Worm (Caenorhabditis elegans) whole organism, young adult: ENCODE data around the gene atg-3.

Experiments
- B0019.2 ChIP-seq: fragments of 200-800 bp; sonication (Bioruptor generic); conservative IDR thresholded peaks from 2 replicates; pipeline ENCODE4 v1.3.6; 2022; ENCODE audit warnings: missing genetic modification reagents, missing genetic modification characterization, missing compliant biosample characterization
- F10E7.11 ChIP-seq: sonication (generic microtip); optimal IDR thresholded peaks from 2 replicates; lab custom pipeline; 2017; ENCODE audit warnings: mild to moderate bottlenecking, missing genetic modification characterization, moderate library complexity, missing compliant biosample characterization
- F57C9.4 ChIP-seq: sonication (generic microtip); optimal IDR thresholded peaks from 2 replicates; lab custom pipeline; 2017; ENCODE audit warnings: mild to moderate bottlenecking, missing genetic modification characterization, missing compliant biosample characterization
- K11D2.4 ChIP-seq: fragments of 200-800 bp; sonication (Bioruptor generic); IDR thresholded peaks from 2 replicates; pipeline ENCODE4 v1.3.6; 2022; ENCODE audit warnings: missing genetic modification reagents, missing genetic modification characterization, missing compliant biosample characterization
- K12H6.12 ChIP-seq: fragments of 200-800 bp; sonication (Bioruptor generic); optimal IDR thresholded peaks from 2 replicates; lab custom pipeline; 2018; ENCODE audit warnings: mild to moderate bottlenecking, missing genetic modification characterization, missing compliant biosample characterization
- T07F8.4 ChIP-seq: sonication (generic microtip); optimal IDR thresholded peaks from 2 replicates; lab custom pipeline; 2016; ENCODE audit warnings: mild to moderate bottlenecking, missing genetic modification characterization, moderate library complexity, missing compliant biosample characterization
- Y53G8AR.9 ChIP-seq: fragments of 200-800 bp; sonication (Bioruptor generic); conservative IDR thresholded peaks from 2 replicates; pipeline ENCODE4 v1.3.6; 2022; ENCODE audit warnings: missing genetic modification reagents, missing genetic modification characterization, missing compliant biosample characterization
- Y67H2A.10 ChIP-seq: fragments of 200-800 bp; sonication (Bioruptor generic); conservative IDR thresholded peaks from 2 replicates; pipeline ENCODE4 v1.3.6; 2022; ENCODE audit warnings: missing genetic modification reagents, missing genetic modification characterization, missing compliant biosample characterization
- ama-1 ChIP-seq, 3 experiments: fragments of 150-350 bp in 1 of 3; sonication (generic microtip) in 2 of 3; optimal IDR thresholded peaks; 2 replicates each; lab custom pipeline; 2014 to 2018; ENCODE audit warnings: missing biosample characterization in 2 of 3, missing genetic modification characterization in 2 of 3, missing genetic modification reagents in 2 of 3
- aptf-2 ChIP-seq: fragments of 200-800 bp; sonication (Bioruptor generic); conservative IDR thresholded peaks from 2 replicates; pipeline ENCODE4 v1.3.6; 2022; ENCODE audit warnings: missing genetic modification reagents, missing genetic modification characterization, missing compliant biosample characterization
- attf-6 ChIP-seq: fragments of 200-800 bp; sonication (Bioruptor generic); IDR thresholded peaks from 2 replicates; pipeline ENCODE4 v1.3.6; 2022; ENCODE audit warnings: missing genetic modification reagents, missing genetic modification characterization, missing compliant biosample characterization
- bed-1 ChIP-seq: fragments of 200-800 bp; sonication (Bioruptor generic); IDR thresholded peaks from 2 replicates; pipeline ENCODE4 v1.3.6; 2022; ENCODE audit warnings: missing genetic modification reagents, missing genetic modification characterization, missing compliant biosample characterization
- ccch-3 ChIP-seq: fragments of 200-800 bp; sonication (Bioruptor generic); optimal IDR thresholded peaks from 2 replicates; lab custom pipeline; 2018; ENCODE audit warnings: mild to moderate bottlenecking, missing genetic modification characterization, missing compliant biosample characterization
- ceh-100 ChIP-seq: fragments of 200-800 bp; sonication (Bioruptor generic); IDR thresholded peaks from 2 replicates; pipeline ENCODE4 v1.3.6; 2022; ENCODE audit warnings: missing genetic modification reagents, missing genetic modification characterization, missing compliant biosample characterization
- ceh-27 ChIP-seq: fragments of 200-800 bp; sonication (Bioruptor generic); optimal IDR thresholded peaks from 2 replicates; lab custom pipeline; 2018; ENCODE audit warnings: mild to moderate bottlenecking, missing genetic modification characterization, moderate library complexity, missing compliant biosample characterization
- die-1 ChIP-seq: sonication (generic microtip); optimal IDR thresholded peaks from 2 replicates; lab custom pipeline; 2016; ENCODE audit warnings: missing genotype, mild to moderate bottlenecking, missing genetic modification characterization, missing compliant biosample characterization
- dpff-1 ChIP-seq: sonication (generic microtip); optimal IDR thresholded peaks from 2 replicates; lab custom pipeline; 2017; ENCODE audit warnings: mild to moderate bottlenecking, missing genetic modification characterization, missing compliant biosample characterization
- efl-1 ChIP-seq: fragments of 150-350 bp; optimal IDR thresholded peaks from 2 replicates; lab custom pipeline; 2014; ENCODE audit warnings: missing biosample characterization, missing genetic modification reagents, missing genetic modification characterization
- egl-18 ChIP-seq: fragments of 200-800 bp; sonication (Bioruptor generic); IDR thresholded peaks from 2 replicates; pipeline ENCODE4 v1.3.6; 2022; ENCODE audit warnings: missing genetic modification reagents, missing genetic modification characterization, missing compliant biosample characterization
- egl-44 ChIP-seq: fragments of 200-800 bp; sonication (Bioruptor generic); IDR thresholded peaks from 2 replicates; pipeline ENCODE4 v1.3.6; 2022; ENCODE audit warnings: missing genetic modification reagents, missing genetic modification characterization, missing compliant biosample characterization
- gei-17 ChIP-seq: fragments of 200-800 bp; sonication (Bioruptor generic); optimal IDR thresholded peaks from 2 replicates; lab custom pipeline; 2018; ENCODE audit warnings: mild to moderate bottlenecking, missing genetic modification characterization, missing compliant biosample characterization
- hlh-12 ChIP-seq: sonication (generic microtip); optimal IDR thresholded peaks from 2 replicates; lab custom pipeline; 2016; ENCODE audit warnings: missing genetic modification characterization, missing compliant biosample characterization
- hrde-1 ChIP-seq: sonication (generic microtip); optimal IDR thresholded peaks from 2 replicates; lab custom pipeline; 2016; ENCODE audit warnings: missing genetic modification characterization, mild to moderate bottlenecking, missing compliant biosample characterization, moderate library complexity, missing genotype, missing genetic modification reagents, borderline replicate concordance
- let-526 ChIP-seq: fragments of 200-800 bp; sonication (Bioruptor generic); IDR thresholded peaks from 2 replicates; pipeline ENCODE4 v1.3.6; 2022; ENCODE audit warnings: missing genetic modification reagents, missing genetic modification characterization, missing compliant biosample characterization
- let-607 ChIP-seq, 2 experiments: fragments of 200-800 bp in 1 of 2; sonication (Bioruptor generic) in 1 of 2; sonication (generic microtip) in 1 of 2; optimal IDR thresholded peaks; 2 replicates each; lab custom pipeline; 2016 to 2018; ENCODE audit warnings: mild to moderate bottlenecking in 2 of 2, missing compliant biosample characterization in 2 of 2, missing genetic modification characterization in 2 of 2, moderate library complexity in 2 of 2, missing genotype in 1 of 2
- lin-26 ChIP-seq: fragments of 200-800 bp; sonication (Bioruptor generic); IDR thresholded peaks from 2 replicates; pipeline ENCODE4 v1.3.6; 2022; ENCODE audit warnings: missing genetic modification reagents, missing genetic modification characterization, missing compliant biosample characterization
- lin-54 ChIP-seq: fragments of 200-800 bp; sonication (Bioruptor generic); optimal IDR thresholded peaks from 2 replicates; lab custom pipeline; 2018; ENCODE audit warnings: mild to moderate bottlenecking, missing genetic modification characterization, missing compliant biosample characterization
- lsy-27 ChIP-seq: sonication (generic microtip); optimal IDR thresholded peaks from 2 replicates; lab custom pipeline; 2017; ENCODE audit warnings: missing genetic modification characterization, mild to moderate bottlenecking, missing compliant biosample characterization, antibody characterized with exemption, missing genotype, borderline replicate concordance; ENCODE audit not compliant: insufficient read depth
- madf-10 ChIP-seq: sonication (generic microtip); optimal IDR thresholded peaks from 2 replicates; lab custom pipeline; 2016; ENCODE audit warnings: mild to moderate bottlenecking, missing genetic modification characterization, missing compliant biosample characterization
- madf-6 ChIP-seq: fragments of 200-800 bp; sonication (Bioruptor generic); IDR thresholded peaks from 2 replicates; pipeline ENCODE4 v1.3.6; 2022; ENCODE audit warnings: missing genetic modification reagents, missing genetic modification characterization, missing compliant biosample characterization
- nfya-1 ChIP-seq: sonication (generic microtip); optimal IDR thresholded peaks from 2 replicates; lab custom pipeline; 2017; ENCODE audit warnings: antibody characterized with exemption, missing compliant biosample characterization, missing genetic modification characterization, borderline replicate concordance; ENCODE audit not compliant: insufficient read depth
- nhr-120 ChIP-seq: fragments of 200-800 bp; sonication (Bioruptor generic); IDR thresholded peaks from 2 replicates; pipeline ENCODE4 v1.3.6; 2022; ENCODE audit warnings: missing genetic modification characterization, missing compliant biosample characterization
- nhr-179 ChIP-seq: sonication (generic microtip); optimal IDR thresholded peaks from 2 replicates; lab custom pipeline; 2016; ENCODE audit warnings: mild to moderate bottlenecking, missing genetic modification characterization, missing compliant biosample characterization
- nhr-90 ChIP-seq: sonication (generic microtip); optimal IDR thresholded peaks from 2 replicates; lab custom pipeline; 2016; ENCODE audit warnings: missing genotype, mild to moderate bottlenecking, missing genetic modification characterization, missing compliant biosample characterization
- pbrm-1 ChIP-seq: fragments of 200-800 bp; sonication (Bioruptor generic); IDR thresholded peaks from 2 replicates; pipeline ENCODE4 v1.3.6; 2022; ENCODE audit warnings: missing genetic modification reagents, missing genetic modification characterization, missing compliant biosample characterization
- rcor-1 ChIP-seq: fragments of 200-800 bp; sonication (Bioruptor generic); IDR thresholded peaks from 2 replicates; pipeline ENCODE4 v1.3.6; 2022; ENCODE audit warnings: missing genetic modification reagents, missing genetic modification characterization, missing compliant biosample characterization
- rpc-1 ChIP-seq, 2 experiments: fragments of 150-350 bp in 1 of 2; sonication (generic microtip) in 1 of 2; optimal IDR thresholded peaks; 2 replicates each; lab custom pipeline; 2014 to 2018; ENCODE audit warnings: missing biosample characterization in 1 of 2, missing genetic modification characterization in 1 of 2, missing genetic modification reagents in 1 of 2, missing genotype in 1 of 2
- sdz-38 ChIP-seq: sonication (generic microtip); optimal IDR thresholded peaks from 2 replicates; lab custom pipeline; 2016; ENCODE audit warnings: missing genotype, missing genetic modification characterization, missing compliant biosample characterization
- snpc-1.1 ChIP-seq: sonication (generic microtip); optimal IDR thresholded peaks from 2 replicates; lab custom pipeline; 2017; ENCODE audit warnings: missing genetic modification characterization, mild to moderate bottlenecking, missing compliant biosample characterization, antibody characterized with exemption, moderate library complexity, missing genotype, missing genetic modification reagents; ENCODE audit not compliant: insufficient read depth
- snpc-4 ChIP-seq, 5 experiments: fragments of 150-350 bp in 1 of 5; sonication (generic microtip) in 4 of 5; optimal IDR thresholded peaks; 2 replicates each; lab custom pipeline; 2014 to 2018; ENCODE audit warnings: missing genetic modification characterization in 5 of 5, missing biosample characterization in 3 of 5, antibody characterized with exemption in 2 of 5, mild to moderate bottlenecking in 2 of 5, missing compliant biosample characterization in 2 of 5, missing genotype in 2 of 5, moderate library complexity in 2 of 5, missing genetic modification reagents in 1 of 5
- somi-1 ChIP-seq: fragments of 200-800 bp; sonication (Bioruptor generic); optimal IDR thresholded peaks from 2 replicates; lab custom pipeline; 2018; ENCODE audit warnings: mild to moderate bottlenecking, missing genetic modification characterization, missing compliant biosample characterization
- tbp1 ChIP-seq: fragments of 200-800 bp; sonication (Bioruptor generic); optimal IDR thresholded peaks from 2 replicates; lab custom pipeline; 2018; ENCODE audit warnings: mild to moderate bottlenecking, missing genetic modification characterization, missing compliant biosample characterization
- ztf-22 ChIP-seq: fragments of 200-800 bp; sonication (Bioruptor generic); optimal IDR thresholded peaks from 2 replicates; lab custom pipeline; 2018; ENCODE audit warnings: mild to moderate bottlenecking, missing genetic modification characterization, moderate library complexity, missing compliant biosample characterization
- ztf-25 ChIP-seq: fragments of 200-800 bp; sonication (Bioruptor generic); IDR thresholded peaks from 2 replicates; pipeline ENCODE4 v1.3.6; 2022; ENCODE audit warnings: missing genetic modification reagents, missing genetic modification characterization, missing compliant biosample characterization
- ztf-28 ChIP-seq: fragments of 200-800 bp; sonication (Bioruptor generic); IDR thresholded peaks from 2 replicates; pipeline ENCODE4 v1.3.6; 2022; ENCODE audit warnings: missing genetic modification reagents, missing genetic modification characterization, missing compliant biosample characterization
- ztf-6 ChIP-seq: fragments of 200-800 bp; sonication (Bioruptor generic); IDR thresholded peaks from 2 replicates; pipeline ENCODE4 v1.3.6; 2022; ENCODE audit warnings: missing genetic modification reagents, missing genetic modification characterization, missing compliant biosample characterization

The atg-3 gene

DNA sequence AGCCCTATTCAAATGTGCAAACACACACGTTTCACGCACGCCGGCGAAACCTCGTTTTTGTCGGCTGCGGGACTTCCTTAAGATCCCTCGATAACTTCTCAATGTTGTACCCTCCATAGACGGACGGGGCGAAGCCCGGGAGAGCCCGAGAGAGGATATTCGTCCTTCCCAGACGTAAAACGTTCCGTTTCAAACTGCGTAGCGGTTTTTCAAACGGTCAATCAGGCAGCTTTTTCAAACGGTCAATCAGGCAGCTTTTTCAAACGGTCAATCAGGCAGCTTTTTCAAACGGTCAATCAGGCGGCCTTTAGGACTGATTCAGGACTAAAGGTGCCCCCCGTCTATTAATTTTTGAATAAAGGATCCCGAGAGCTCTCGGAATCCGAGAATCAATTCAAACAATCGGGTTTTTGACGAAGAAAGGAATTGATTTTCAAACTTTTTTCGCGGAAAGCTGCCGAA lies 19.1 kb upstream of the atg-3 start (continued):
- TF ChIP-seq ztf-22 (GFP tag; lab: Kevin White, UChicago) = no peak
- peak; percentile 84 for TF ChIP-seq rcor-1 (GFP tag; lab: Robert Waterston, UW)
- TF ChIP-seq somi-1 = peak; percentile 50
- peak; percentile 85 for TF ChIP-seq ama-1 (optimal IDR thresholded peaks at IDR 0.05; lab: Kevin White, UChicago)
- TF ChIP-seq ama-1 (GFP tag; optimal IDR thresholded peaks at IDR 0.05; lab: Kevin White, UChicago) = peak in 1 of 2 experiments; percentile 91
- peak; percentile 37 for TF ChIP-seq K12H6.12 (tag; lab: Kevin White, UChicago)
- TF ChIP-seq Y53G8AR.9 (GFP tag; lab: Robert Waterston, UW) = peak; percentile 41; the same call in 1 of the 2 replicates
- no peak for TF ChIP-seq nhr-120 (GFP tag; lab: Robert Waterston, UW)
- peak; percentile 93 for TF ChIP-seq lin-26 (GFP tag; lab: Robert Waterston, UW)
- no peak for TF ChIP-seq madf-10 (tag; lab: Kevin White, UChicago)
- TF ChIP-seq T07F8.4 (tag; lab: Kevin White, UChicago) = peak; percentile 41
- TF ChIP-seq aptf-2 (GFP tag; lab: Robert Waterston, UW) = peak; percentile 87
- TF ChIP-seq hlh-12 (tag; lab: Kevin White, UChicago) = peak; percentile 6
- TF ChIP-seq F57C9.4 (tag; lab: Kevin White, UChicago) = no peak
- peak; percentile 98 for TF ChIP-seq snpc-1.1 (tag; lab: Kevin White, UChicago)
- no peak for TF ChIP-seq egl-18 (GFP tag; lab: Robert Waterston, UW)
- peak; percentile 96 for TF ChIP-seq attf-6 (GFP tag; lab: Robert Waterston, UW)
- TF ChIP-seq K11D2.4 (GFP tag; lab: Robert Waterston, UW) = no peak
- TF ChIP-seq nhr-90 = peak; percentile 56
- no peak; the same call in 1 of the 2 replicates for TF ChIP-seq Y67H2A.10
- TF ChIP-seq ztf-25 (GFP tag; lab: Robert Waterston, UW) = no peak
- TF ChIP-seq nfya-1 (tag; lab: Kevin White, UChicago) = no peak
- peak; percentile 49 for TF ChIP-seq lsy-27 (tag; lab: Kevin White, UChicago)
- peak; percentile 72 for TF ChIP-seq ceh-100
- TF ChIP-seq ztf-28 (GFP tag; lab: Robert Waterston, UW) = peak; percentile 92
- TF ChIP-seq hrde-1 (tag; lab: Kevin White, UChicago) = peak; percentile 91
- TF ChIP-seq madf-6 (GFP tag; lab: Robert Waterston, UW) = peak; percentile 89
- TF ChIP-seq sdz-38 = no peak
- TF ChIP-seq die-1 (tag; lab: Kevin White, UChicago) = peak; percentile 71
- TF ChIP-seq nhr-179 = no peak
- TF ChIP-seq B0019.2 (GFP tag; lab: Robert Waterston, UW) = peak; percentile 76
- no peak for TF ChIP-seq F10E7.11 (tag; lab: Kevin White, UChicago)
- 0 out of 2 replicates have a peak, but pooled peaks have one; percentile 54 for TF ChIP-seq bed-1 (GFP tag; lab: Robert Waterston, UW)
- TF ChIP-seq gei-17 (GFP tag; lab: Kevin White, UChicago) = no peak
- no peak for TF ChIP-seq ccch-3
- no peak for TF ChIP-seq ceh-27
- TF ChIP-seq tbp1 (GFP tag; lab: Kevin White, UChicago) = peak; percentile 80
- peak; percentile 89 for TF ChIP-seq lin-54 (GFP tag; lab: Kevin White, UChicago)
- peak; percentile 64; the same call in 1 of the 2 replicates for TF ChIP-seq egl-44 (GFP tag; lab: Robert Waterston, UW)
- peak; percentile 96 for TF ChIP-seq pbrm-1 (GFP tag; lab: Robert Waterston, UW)
- TF ChIP-seq ztf-6 (GFP tag; lab: Robert Waterston, UW) = no peak
- TF ChIP-seq dpff-1 (tag; lab: Kevin White, UChicago) = peak; percentile 83
- no peak for TF ChIP-seq let-526 (GFP tag; lab: Robert Waterston, UW)
- peak in 1 of 2 experiments; percentile 45 for TF ChIP-seq let-607 (tag; optimal IDR thresholded peaks at IDR 0.05; lab: Kevin White, UChicago)
- TF ChIP-seq rpc-1 (optimal IDR thresholded peaks at IDR 0.05; lab: Kevin White, UChicago) = no peak
- peak; percentile 5 for TF ChIP-seq rpc-1 (tag; optimal IDR thresholded peaks at IDR 0.05; lab: Kevin White, UChicago)
- TF ChIP-seq snpc-4 (GFP tag; optimal IDR thresholded peaks at IDR 0.05; lab: Kevin White, UChicago) = peak; percentile 97
- TF ChIP-seq snpc-4 (tag; optimal IDR thresholded peaks at IDR 0.05; lab: Kevin White, UChicago) = peak; percentile 97 to 99 (median 98)
- TF ChIP-seq efl-1 (GFP tag; lab: Kevin White, UChicago) = peak; percentile 62
